Fruit fly (Drosophila melanogaster) whole organism, pupa: ENCODE results near the gene Rab27.

Experiments used
- CG10348 ChIP-seq: fragments of 200-800 bp; sonication (Bioruptor generic); IDR thresholded peaks from 2 replicates; pipeline ENCODE4 v1.3.6; 2022; ENCODE audit warnings: missing biosample characterization, missing genetic modification characterization
- CG12605 ChIP-seq: fragments of 200-800 bp; sonication (Bioruptor generic); IDR thresholded peaks from 2 replicates; pipeline ENCODE4 v1.3.6; 2022; ENCODE audit warnings: missing biosample characterization, missing genetic modification characterization
- CG13204 ChIP-seq: fragments of 200-800 bp; sonication (Bioruptor generic); optimal IDR thresholded peaks from 2 replicates; lab custom pipeline; 2018; ENCODE audit warnings: missing biosample characterization, mild to moderate bottlenecking, missing genetic modification characterization, moderate library complexity
- CG15710 ChIP-seq: fragments of 200-800 bp; sonication (Bioruptor generic); optimal IDR thresholded peaks from 2 replicates; lab custom pipeline; 2018; ENCODE audit warnings: missing biosample characterization, mild to moderate bottlenecking, missing genetic modification characterization, moderate library complexity
- CG8159 ChIP-seq: fragments of 200-800 bp; sonication (Bioruptor generic); optimal IDR thresholded peaks from 3 replicates; lab custom pipeline; 2018; ENCODE audit warnings: missing biosample characterization, mild to moderate bottlenecking, missing genetic modification characterization, moderate library complexity
- CG8301 ChIP-seq: fragments of 200-800 bp; sonication (Bioruptor generic); optimal IDR thresholded peaks from 2 replicates; lab custom pipeline; 2018; ENCODE audit warnings: missing biosample characterization, mild to moderate bottlenecking, missing genetic modification characterization
- EcR ChIP-seq: fragments of 200-800 bp; sonication (Bioruptor generic); optimal IDR thresholded peaks from 3 replicates; lab custom pipeline; 2019; ENCODE audit warnings: missing biosample characterization, missing genetic modification characterization, mild to moderate bottlenecking, moderate library complexity, missing genetic modification reagents

- no peak for TF ChIP-seq CG12605 (GFP tag; lab: Robert Waterston, UW)
- no peak for TF ChIP-seq CG15710
- no peak for TF ChIP-seq CG10348 (GFP tag; lab: Robert Waterston, UW)
- TF ChIP-seq CG8159 (tag; lab: Kevin White, UChicago): no peak
- TF ChIP-seq EcR (GFP tag; lab: Kevin White, UChicago): no peak
- TF ChIP-seq CG13204 (GFP tag; lab: Kevin White, UChicago): no peak
- no peak for TF ChIP-seq CG8301 (tag; lab: Kevin White, UChicago)
These were observed 12.7 kb downstream of the Rab27 start, which contains the start of gene Ns3 for dm6 chrX:1464033-1464432.
